Fruit fly (Drosophila melanogaster): ENCODE results near the gene CG17549.

- TF ChIP-seq Eip75B (GFP tag; optimal IDR thresholded peaks at IDR 0.05) = no peak
- no peak for TF ChIP-seq Smox (GFP tag; optimal IDR thresholded peaks at IDR 0.05)
- TF ChIP-seq CG10631 (GFP tag; optimal IDR thresholded peaks at IDR 0.05) = no peak
- TF ChIP-seq topi (GFP tag; optimal IDR thresholded peaks at IDR 0.05) = no peak
- no peak for TF ChIP-seq Blimp-1 (GFP tag; optimal IDR thresholded peaks at IDR 0.05)
- no peak for TF ChIP-seq Lpt (GFP tag; optimal IDR thresholded peaks at IDR 0.05)
- no peak for TF ChIP-seq vri (GFP tag; optimal IDR thresholded peaks at IDR 0.05)
- no peak for TF ChIP-seq acj6 (GFP tag; optimal IDR thresholded peaks at IDR 0.05)
- no peak for TF ChIP-seq fd59A (GFP tag; optimal IDR thresholded peaks at IDR 0.05)
- no peak for TF ChIP-seq CG1621 (tag; optimal IDR thresholded peaks at IDR 0.05)
These were observed 11.3 kb downstream of the CG17549 start for dm6 chr2L:19378620-19379019.
